Worm (Caenorhabditis elegans): ENCODE data around the gene str-233.
"Not testable (repeated sequence)": the region's sequence is repeated elsewhere in the genome, so short reads cannot be mapped to it uniquely, and the experiment has no call there.

DNA sequence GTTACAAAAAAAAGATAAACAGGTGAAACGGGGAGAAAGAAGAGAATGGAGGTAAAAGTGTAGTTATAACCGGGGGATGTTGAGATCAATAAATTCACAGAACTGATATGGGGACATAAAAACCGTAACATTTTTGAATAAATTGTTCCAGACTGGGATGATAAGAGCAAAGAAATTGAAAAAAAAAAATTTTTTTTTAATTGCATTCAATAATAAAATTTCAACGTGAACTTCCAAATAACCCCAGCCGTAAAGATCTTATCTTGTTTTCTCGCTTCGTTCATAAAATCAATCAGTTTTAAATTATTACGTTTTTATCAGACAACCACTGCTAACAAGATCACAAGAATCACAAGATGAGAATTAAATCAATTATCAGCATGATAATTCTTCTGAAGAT, 17.6 kb downstream of the str-233 start, which contains the start of gene C06C6.7:
- TF ChIP-seq flt-1 (GFP tag; IDR thresholded peaks at IDR 0.05); ama-1 (optimal IDR thresholded peaks at IDR 0.05); tbx-11 (GFP tag; IDR thresholded peaks at IDR 0.05); aly-1 (tag; optimal IDR thresholded peaks at IDR 0.05); sea-1 (GFP tag; conservative IDR thresholded peaks at IDR 0.05); hmg-4 (GFP tag; optimal IDR thresholded peaks at IDR 0.05); tra-4 (tag; optimal IDR thresholded peaks at IDR 0.05): not testable (repeated sequence)

Data from whole organism, early embryonic.